Fruit fly (Drosophila melanogaster) whole organism, pupa: ENCODE results near the gene CG10467.

Experiments
- CG10348 ChIP-seq: fragments of 200-800 bp; sonication (Bioruptor generic); IDR thresholded peaks from 2 replicates; pipeline ENCODE4 v1.3.6; 2022; ENCODE audit warnings: missing biosample characterization, missing genetic modification characterization
- CG12605 ChIP-seq: fragments of 200-800 bp; sonication (Bioruptor generic); IDR thresholded peaks from 2 replicates; pipeline ENCODE4 v1.3.6; 2022; ENCODE audit warnings: missing biosample characterization, missing genetic modification characterization
- CG13204 ChIP-seq: fragments of 200-800 bp; sonication (Bioruptor generic); optimal IDR thresholded peaks from 2 replicates; lab custom pipeline; 2018; ENCODE audit warnings: missing biosample characterization, mild to moderate bottlenecking, missing genetic modification characterization, moderate library complexity
- CG14655 ChIP-seq: fragments of 200-800 bp; sonication (Bioruptor generic); optimal IDR thresholded peaks from 3 replicates; lab custom pipeline; 2017; ENCODE audit warnings: mild to moderate bottlenecking, missing biosample characterization, missing genetic modification reagents, missing genetic modification characterization
- CG15710 ChIP-seq: fragments of 200-800 bp; sonication (Bioruptor generic); optimal IDR thresholded peaks from 2 replicates; lab custom pipeline; 2018; ENCODE audit warnings: missing biosample characterization, mild to moderate bottlenecking, missing genetic modification characterization, moderate library complexity
- CG17806 ChIP-seq: fragments of 200-800 bp; sonication (Bioruptor generic); optimal IDR thresholded peaks from 2 replicates; lab custom pipeline; 2018; ENCODE audit warnings: missing biosample characterization, mild to moderate bottlenecking, missing genetic modification characterization, moderate library complexity
- CG32121 ChIP-seq: fragments of 200-800 bp; sonication (Bioruptor generic); IDR thresholded peaks from 2 replicates; pipeline ENCODE4 v1.3.6; 2022; ENCODE audit warnings: missing biosample characterization, missing genetic modification characterization
- CG34367 ChIP-seq: fragments of 200-800 bp; sonication (Bioruptor generic); optimal IDR thresholded peaks from 2 replicates; lab custom pipeline; 2018; ENCODE audit warnings: missing biosample characterization, mild to moderate bottlenecking, missing genetic modification characterization
- CG4496 ChIP-seq: fragments of 200-800 bp; sonication (Bioruptor generic); IDR thresholded peaks from 3 replicates; pipeline ENCODE4 v1.3.6; 2022; ENCODE audit warnings: missing biosample characterization, missing genetic modification characterization
- CG8159 ChIP-seq: fragments of 200-800 bp; sonication (Bioruptor generic); optimal IDR thresholded peaks from 3 replicates; lab custom pipeline; 2018; ENCODE audit warnings: missing biosample characterization, mild to moderate bottlenecking, missing genetic modification characterization, moderate library complexity
- CG8301 ChIP-seq: fragments of 200-800 bp; sonication (Bioruptor generic); optimal IDR thresholded peaks from 2 replicates; lab custom pipeline; 2018; ENCODE audit warnings: missing biosample characterization, mild to moderate bottlenecking, missing genetic modification characterization
- CG9948 ChIP-seq: fragments of 200-800 bp; sonication (Bioruptor generic); optimal IDR thresholded peaks from 2 replicates; lab custom pipeline; 2018; ENCODE audit warnings: missing biosample characterization, mild to moderate bottlenecking, missing genetic modification characterization, moderate library complexity
- D1 ChIP-seq: fragments of 200-800 bp; sonication (Bioruptor generic); optimal IDR thresholded peaks from 2 replicates; lab custom pipeline; 2018; ENCODE audit warnings: missing biosample characterization, mild to moderate bottlenecking, missing genetic modification characterization, moderate library complexity
- EcR ChIP-seq: fragments of 200-800 bp; sonication (Bioruptor generic); optimal IDR thresholded peaks from 3 replicates; lab custom pipeline; 2019; ENCODE audit warnings: missing biosample characterization, missing genetic modification characterization, mild to moderate bottlenecking, moderate library complexity, missing genetic modification reagents
- Ets98B ChIP-seq: fragments of 200-800 bp; sonication (Bioruptor generic); IDR thresholded peaks from 2 replicates; pipeline ENCODE4 v1.3.6; 2022; ENCODE audit warnings: missing biosample characterization, missing genetic modification characterization
- Pif1A ChIP-seq: fragments of 200-800 bp; sonication (Bioruptor generic); optimal IDR thresholded peaks from 3 replicates; lab custom pipeline; 2016; ENCODE audit warnings: missing biosample characterization, missing genetic modification characterization
- Pif1B ChIP-seq: fragments of 200-800 bp; sonication (Bioruptor generic); optimal IDR thresholded peaks from 3 replicates; lab custom pipeline; 2016; ENCODE audit warnings: missing biosample characterization, missing genetic modification characterization
- Snoo ChIP-seq: fragments of 200-800 bp; sonication (Bioruptor generic); optimal IDR thresholded peaks from 3 replicates; lab custom pipeline; 2017; ENCODE audit warnings: missing biosample characterization, mild to moderate bottlenecking, missing genetic modification characterization, inconsistent platforms
- fd96Ca ChIP-seq: fragments of 200-800 bp; sonication (Bioruptor generic); IDR thresholded peaks from 3 replicates; pipeline ENCODE4 v1.3.6; 2022; ENCODE audit warnings: missing biosample characterization, missing genetic modification characterization
- gl ChIP-seq: fragments of 200-800 bp; sonication (Bioruptor generic); optimal IDR thresholded peaks from 2 replicates; lab custom pipeline; 2018; ENCODE audit warnings: missing biosample characterization, mild to moderate bottlenecking, missing genetic modification characterization
- rn ChIP-seq: fragments of 200-800 bp; sonication (Bioruptor generic); IDR thresholded peaks from 2 replicates; pipeline ENCODE4 v1.3.6; 2022; ENCODE audit warnings: missing biosample characterization, missing genetic modification characterization

CG10467 gene

DNA sequence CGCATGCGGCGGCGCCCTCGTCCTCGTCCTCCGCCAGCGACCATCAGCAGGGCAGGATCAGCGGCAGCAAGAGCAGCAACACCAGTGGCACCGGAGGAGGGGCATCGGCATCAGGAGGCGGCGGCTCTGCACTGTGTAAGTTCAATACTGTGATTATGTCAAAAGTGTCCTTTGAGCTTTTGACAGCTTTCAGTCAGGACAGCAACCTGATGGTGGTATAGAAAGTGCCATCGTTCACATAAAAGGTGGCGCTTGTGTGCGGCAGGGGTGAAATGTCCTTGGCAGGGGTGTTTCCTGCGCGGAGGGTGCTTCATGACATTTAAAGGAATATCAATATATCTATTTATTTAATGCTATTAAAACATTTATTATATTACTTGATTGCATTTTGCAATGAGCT lies 9.1 kb upstream of the CG10467 start:
- no peak for TF ChIP-seq CG8159 (tag; lab: Kevin White, UChicago)
- TF ChIP-seq Ets98B (GFP tag; lab: Robert Waterston, UW): no peak
- TF ChIP-seq CG14655 (GFP tag; lab: Kevin White, UChicago): no peak
- TF ChIP-seq Pif1B (GFP tag; lab: Kevin White, UChicago): no peak
- TF ChIP-seq D1: no peak
- TF ChIP-seq, all 21 proteins: peak for 0

DNA sequence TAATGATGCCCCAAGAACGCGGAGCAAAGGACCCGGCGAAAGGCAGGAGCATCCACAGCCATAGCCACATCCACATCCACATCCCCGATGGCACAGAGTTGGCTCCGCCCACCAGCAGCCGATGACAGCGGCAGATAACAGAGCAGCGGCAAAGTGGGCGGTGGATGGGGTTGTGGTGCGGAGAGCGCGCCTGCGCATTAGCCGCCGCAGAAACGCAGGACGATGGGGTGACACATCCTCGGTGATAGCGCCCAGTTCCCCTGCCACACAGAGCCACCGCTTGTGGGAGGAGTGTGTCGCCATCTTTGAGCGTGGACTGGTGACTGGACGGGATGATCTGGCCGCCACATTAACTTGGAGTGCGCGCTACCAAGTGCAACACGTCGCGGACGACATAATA lies 2.7 kb upstream of the CG10467 start, which contains the start of gene Ets65A:
Ets65A (plus strand) TSS at position 348 of the 400 bp plus-strand sequence.
- TF ChIP-seq gl (tag; lab: Kevin White, UChicago): no peak
- no peak for TF ChIP-seq Ets98B (GFP tag; lab: Robert Waterston, UW)
- no peak for TF ChIP-seq Pif1A (GFP tag; lab: Kevin White, UChicago)
- TF ChIP-seq D1: no peak
- no peak for TF ChIP-seq CG34367
- TF ChIP-seq fd96Ca (GFP tag; lab: Robert Waterston, UW): no peak
- no peak for TF ChIP-seq CG12605 (GFP tag; lab: Robert Waterston, UW)
- no peak for TF ChIP-seq CG15710 (tag; lab: Kevin White, UChicago)
- no peak for TF ChIP-seq rn (GFP tag; lab: Robert Waterston, UW)
- no peak for TF ChIP-seq CG9948
- TF ChIP-seq CG8301 (tag; lab: Kevin White, UChicago): no peak
- TF ChIP-seq Snoo (tag; lab: Kevin White, UChicago): no peak
- no peak for TF ChIP-seq Pif1B (GFP tag; lab: Kevin White, UChicago)
- TF ChIP-seq CG32121 (GFP tag; lab: Robert Waterston, UW): no peak
- no peak for TF ChIP-seq CG8159 (tag; lab: Kevin White, UChicago)
- no peak for TF ChIP-seq CG4496 (GFP tag; lab: Robert Waterston, UW)
- TF ChIP-seq CG17806 (tag; lab: Kevin White, UChicago): no peak
- no peak for TF ChIP-seq CG13204 (GFP tag; lab: Kevin White, UChicago)
- TF ChIP-seq EcR (GFP tag; lab: Kevin White, UChicago): no peak
- TF ChIP-seq CG14655 (GFP tag; lab: Kevin White, UChicago): no peak

DNA sequence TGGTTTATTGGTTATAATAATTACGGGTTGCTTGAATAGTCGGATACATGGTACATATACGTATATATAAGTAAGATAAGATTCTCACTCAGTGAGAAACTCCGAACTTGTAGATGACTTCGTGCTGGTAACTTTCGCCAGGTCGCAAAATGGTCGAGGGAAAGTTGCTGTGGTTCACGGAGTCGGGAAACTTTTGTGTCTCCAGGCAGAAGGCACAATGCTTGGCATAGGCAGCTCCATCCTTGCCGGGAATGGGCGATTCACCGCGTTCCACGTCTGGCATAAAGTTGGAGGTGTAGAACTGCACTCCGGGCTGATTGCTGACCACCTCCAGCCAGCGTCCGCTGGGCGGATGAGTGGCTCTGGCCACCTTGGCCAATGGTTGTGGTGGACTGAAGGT lies 1.3 kb downstream of the CG10467 start, which contains the start of gene CG10469:
CG10469 (minus strand) TSS at position 101 of the 400 bp plus-strand sequence.
- TF ChIP-seq CG17806 (tag; lab: Kevin White, UChicago) (no peak), CG9948 (no peak), rn (GFP tag; lab: Robert Waterston, UW) (no peak), CG8159 (tag; lab: Kevin White, UChicago) (no peak), D1 (no peak), CG32121 (GFP tag; lab: Robert Waterston, UW) (no peak), CG12605 (GFP tag; lab: Robert Waterston, UW) (no peak), CG15710 (tag; lab: Kevin White, UChicago) (no peak), EcR (GFP tag; lab: Kevin White, UChicago) (no peak), CG4496 (GFP tag; lab: Robert Waterston, UW) (no peak), gl (tag; lab: Kevin White, UChicago) (no peak)
- TF ChIP-seq, all 21 proteins: peak for 0

- TF ChIP-seq Ets98B (GFP tag; lab: Robert Waterston, UW) (0 out of 2 replicates have a peak, but pooled peaks have one; percentile 8), CG12605 (GFP tag; lab: Robert Waterston, UW) (0 out of 2 replicates have a peak, but pooled peaks have one; percentile 24), CG4496 (GFP tag; lab: Robert Waterston, UW) (peak; percentile 44; the same call in 1 of the 3 replicates), fd96Ca (GFP tag; lab: Robert Waterston, UW) (no peak), CG10348 (GFP tag; lab: Robert Waterston, UW) (0 out of 2 replicates have a peak, but pooled peaks have one; percentile 26)
Observed at dm6 chr3L:6085988-6086387, 8.6 kb downstream of the CG10467 start.

DNA sequence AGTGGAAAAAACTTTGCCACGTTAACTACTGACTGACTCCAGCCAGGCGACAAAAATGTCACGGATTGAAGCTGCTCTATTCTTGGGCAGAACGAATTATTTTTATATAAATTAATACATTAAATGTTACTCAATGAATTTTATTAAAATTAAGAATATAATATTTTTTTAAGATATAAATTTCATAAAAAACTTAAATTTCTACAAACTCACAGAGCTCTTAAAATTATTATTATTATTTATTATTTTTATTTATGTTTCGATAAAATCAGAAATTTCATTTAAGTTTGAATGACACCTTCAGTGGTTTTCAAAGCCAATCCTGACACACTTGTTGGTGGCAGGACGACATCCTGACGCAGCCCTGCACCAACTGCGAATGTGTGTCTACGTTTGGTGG lies 9.4 kb downstream of the CG10467 start:
- TF ChIP-seq CG12605 (GFP tag; lab: Robert Waterston, UW) (no peak), CG4496 (GFP tag; lab: Robert Waterston, UW) (no peak), CG17806 (tag; lab: Kevin White, UChicago) (peak; percentile 31), CG8301 (tag; lab: Kevin White, UChicago) (no peak), gl (tag; lab: Kevin White, UChicago) (no peak), Ets98B (GFP tag; lab: Robert Waterston, UW) (no peak), CG9948 (peak; percentile 55), CG14655 (GFP tag; lab: Kevin White, UChicago) (peak; percentile 40), CG13204 (GFP tag; lab: Kevin White, UChicago) (peak; percentile 14), fd96Ca (GFP tag; lab: Robert Waterston, UW) (no peak), CG8159 (tag; lab: Kevin White, UChicago) (peak; percentile 67), CG10348 (GFP tag; lab: Robert Waterston, UW) (no peak), Pif1A (GFP tag; lab: Kevin White, UChicago) (peak; percentile 57), rn (GFP tag; lab: Robert Waterston, UW) (no peak), CG34367 (peak; percentile 61), D1 (peak; percentile 34), CG15710 (tag; lab: Kevin White, UChicago) (peak; percentile 70), Pif1B (GFP tag; lab: Kevin White, UChicago) (peak; percentile 74), Snoo (tag; lab: Kevin White, UChicago) (no peak), EcR (GFP tag; lab: Kevin White, UChicago) (no peak), CG32121 (GFP tag; lab: Robert Waterston, UW) (no peak)

dm6 chr3L:6084446-6084845 lies 10.1 kb downstream of the CG10467 start:
- TF ChIP-seq CG9948 (peak; percentile 62), CG8159 (tag; lab: Kevin White, UChicago) (peak; percentile 49), EcR (GFP tag; lab: Kevin White, UChicago) (no peak), CG13204 (GFP tag; lab: Kevin White, UChicago) (no peak), CG10348 (GFP tag; lab: Robert Waterston, UW) (no peak), gl (tag; lab: Kevin White, UChicago) (no peak), Ets98B (GFP tag; lab: Robert Waterston, UW) (no peak), CG14655 (GFP tag; lab: Kevin White, UChicago) (peak; percentile 67), Pif1B (GFP tag; lab: Kevin White, UChicago) (peak; percentile 10), CG8301 (tag; lab: Kevin White, UChicago) (peak; percentile 64), D1 (no peak), CG12605 (GFP tag; lab: Robert Waterston, UW) (peak; percentile 53), Snoo (tag; lab: Kevin White, UChicago) (no peak), CG15710 (tag; lab: Kevin White, UChicago) (peak; percentile 39), CG34367 (peak; percentile 15), rn (GFP tag; lab: Robert Waterston, UW) (no peak), CG4496 (GFP tag; lab: Robert Waterston, UW) (no peak; the same call in 2 of the 3 replicates), Pif1A (GFP tag; lab: Kevin White, UChicago) (peak; percentile 6), CG17806 (tag; lab: Kevin White, UChicago) (peak; percentile 28), CG32121 (GFP tag; lab: Robert Waterston, UW) (peak; percentile 48; the same call in 1 of the 2 replicates), fd96Ca (GFP tag; lab: Robert Waterston, UW) (no peak)
